Fruit fly (Drosophila melanogaster) whole organism, embryonic: ENCODE measurements around the gene L2HGDH.

Source experiments
- CG10321 ChIP-seq: fragments of 200-800 bp; sonication (Bioruptor generic); IDR thresholded peaks from 2 replicates; pipeline ENCODE4 v1.3.6; 2022; ENCODE audit warnings: missing biosample characterization, missing genetic modification characterization
- CG11247 ChIP-seq: fragments of 200-800 bp; sonication (Bioruptor generic); IDR thresholded peaks from 2 replicates; pipeline ENCODE4 v1.3.6; 2022; ENCODE audit warnings: missing biosample characterization, missing genetic modification characterization
- CG11560 ChIP-seq: fragments of 200-800 bp; sonication (Bioruptor generic); IDR thresholded peaks from 3 replicates; pipeline ENCODE4 v1.3.6; 2022; ENCODE audit warnings: missing biosample characterization, missing genetic modification characterization
- CG11695 ChIP-seq: fragments of 200-800 bp; sonication (Bioruptor generic); IDR thresholded peaks from 3 replicates; pipeline ENCODE4 v1.3.6; 2022; ENCODE audit warnings: missing biosample characterization, missing genetic modification characterization
- CG12155 ChIP-seq: fragments of 200-800 bp; sonication (Bioruptor generic); optimal IDR thresholded peaks from 3 replicates; lab custom pipeline; 2016; ENCODE audit warnings: missing biosample characterization, missing genetic modification characterization
- CG12744 ChIP-seq: fragments of 200-800 bp; sonication (Bioruptor generic); optimal IDR thresholded peaks from 2 replicates; lab custom pipeline; 2016; ENCODE audit warnings: missing biosample characterization, missing genetic modification characterization
- CG13287 ChIP-seq: fragments of 200-800 bp; sonication (Bioruptor generic); IDR thresholded peaks from 2 replicates; pipeline ENCODE4 v1.3.6; 2022; ENCODE audit warnings: missing biosample characterization, missing genetic modification characterization; ENCODE audit not compliant: partially characterized antibody
- CG14710 ChIP-seq: fragments of 200-800 bp; sonication (Bioruptor generic); optimal IDR thresholded peaks from 3 replicates; lab custom pipeline; 2019; ENCODE audit warnings: missing biosample characterization, mild to moderate bottlenecking, missing genetic modification characterization, moderate library complexity
- CG17802 ChIP-seq: fragments of 200-800 bp; sonication (Bioruptor generic); optimal IDR thresholded peaks from 2 replicates; lab custom pipeline; 2018; ENCODE audit warnings: missing biosample characterization, mild to moderate bottlenecking, missing genetic modification characterization, moderate library complexity
- CG18262 ChIP-seq: fragments of 200-800 bp; optimal IDR thresholded peaks from 3 replicates; lab custom pipeline; 2019; ENCODE audit warnings: missing biosample characterization, mild to moderate bottlenecking, missing genetic modification characterization, moderate library complexity
- CG34376 ChIP-seq: fragments of 200-800 bp; sonication (Bioruptor generic); optimal IDR thresholded peaks from 2 replicates; lab custom pipeline; 2018; ENCODE audit warnings: missing biosample characterization, mild to moderate bottlenecking, missing genetic modification characterization
- CG4328 ChIP-seq: fragments of 200-800 bp; sonication (Bioruptor generic); optimal IDR thresholded peaks from 3 replicates; lab custom pipeline; 2017; ENCODE audit warnings: missing biosample characterization, missing genetic modification reagents, missing genetic modification characterization
- CG6272 ChIP-seq: fragments of 200-800 bp; sonication (Bioruptor generic); IDR thresholded peaks from 2 replicates; pipeline ENCODE4 v1.3.6; 2022; ENCODE audit warnings: missing biosample characterization, missing genetic modification characterization
- CG6683 ChIP-seq: fragments of 200-800 bp; sonication (Bioruptor generic); optimal IDR thresholded peaks from 2 replicates; lab custom pipeline; 2017; ENCODE audit warnings: missing biosample characterization, mild to moderate bottlenecking, missing genetic modification characterization, missing genetic modification reagents
- Chrac-16 ChIP-seq: fragments of 200-800 bp; sonication (Bioruptor generic); optimal IDR thresholded peaks from 3 replicates; lab custom pipeline; 2016; ENCODE audit warnings: missing biosample characterization, missing genetic modification characterization
- CoRest ChIP-seq: fragments of 200-800 bp; sonication (Bioruptor generic); optimal IDR thresholded peaks from 3 replicates; lab custom pipeline; 2018; ENCODE audit warnings: missing biosample characterization, mild to moderate bottlenecking, missing genetic modification characterization, moderate library complexity
- Dad ChIP-seq: fragments of 200-800 bp; sonication (Bioruptor generic); optimal IDR thresholded peaks from 3 replicates; lab custom pipeline; 2016; ENCODE audit warnings: missing biosample characterization, missing genetic modification characterization
- Dp ChIP-seq: fragments of 200-800 bp; sonication (Bioruptor generic); optimal IDR thresholded peaks from 2 replicates; lab custom pipeline; 2018; ENCODE audit warnings: missing biosample characterization, mild to moderate bottlenecking, missing genetic modification characterization, moderate library complexity
- Hmr ChIP-seq: fragments of 200-800 bp; sonication (Bioruptor generic); optimal IDR thresholded peaks from 3 replicates; lab custom pipeline; 2017; ENCODE audit warnings: mild to moderate bottlenecking, missing biosample characterization, missing genetic modification reagents, missing genetic modification characterization
- Hr51 ChIP-seq, 2 experiments: fragments of 200-800 bp; sonication (Bioruptor generic); optimal IDR thresholded peaks; 2 replicates in 1 of 2; 3 replicates in 1 of 2; lab custom pipeline; 2016 to 2018; ENCODE audit warnings: missing biosample characterization in 2 of 2, missing genetic modification characterization in 2 of 2, mild to moderate bottlenecking in 1 of 2, moderate library complexity in 1 of 2
- Jarid2 ChIP-seq: fragments of 200-800 bp; sonication (Bioruptor generic); optimal IDR thresholded peaks from 3 replicates; lab custom pipeline; 2017; ENCODE audit warnings: mild to moderate bottlenecking, missing biosample characterization, missing genetic modification reagents, missing genetic modification characterization
- MBD-R2 ChIP-seq: fragments of 200-800 bp; sonication (Bioruptor generic); IDR thresholded peaks from 2 replicates; pipeline ENCODE4 v1.3.6; 2022; ENCODE audit warnings: missing biosample characterization, missing genetic modification characterization
- Mes4 ChIP-seq: fragments of 200-800 bp; sonication (Bioruptor generic); optimal IDR thresholded peaks from 2 replicates; lab custom pipeline; 2016; ENCODE audit warnings: missing biosample characterization, missing genetic modification characterization
- NFAT ChIP-seq: fragments of 200-800 bp; sonication (Bioruptor generic); IDR thresholded peaks from 2 replicates; pipeline ENCODE4 v1.3.6; 2022; ENCODE audit warnings: missing biosample characterization, missing genetic modification characterization
- Neu2 ChIP-seq: fragments of 200-800 bp; sonication (Bioruptor generic); optimal IDR thresholded peaks from 3 replicates; lab custom pipeline; 2016; ENCODE audit warnings: missing biosample characterization, missing genetic modification characterization, borderline replicate concordance
- Nf-YC ChIP-seq: fragments of 200-800 bp; optimal IDR thresholded peaks from 3 replicates; lab custom pipeline; 2019; ENCODE audit warnings: missing biosample characterization, mild to moderate bottlenecking, missing genetic modification characterization, moderate library complexity
- NfI ChIP-seq: fragments of 200-800 bp; sonication (Bioruptor generic); optimal IDR thresholded peaks from 3 replicates; lab custom pipeline; 2018; ENCODE audit warnings: missing biosample characterization, mild to moderate bottlenecking, missing genetic modification characterization, moderate library complexity
- Oaz ChIP-seq: fragments of 200-800 bp; sonication (Bioruptor generic); IDR thresholded peaks from 2 replicates; pipeline ENCODE4 v1.3.6; 2022; ENCODE audit warnings: missing biosample characterization, missing genetic modification characterization
- PHDP ChIP-seq: fragments of 200-800 bp; sonication (Bioruptor generic); optimal IDR thresholded peaks from 3 replicates; lab custom pipeline; 2018; ENCODE audit warnings: missing biosample characterization, mild to moderate bottlenecking, missing genetic modification characterization, moderate library complexity
- Vsx1 ChIP-seq: fragments of 200-800 bp; sonication (Bioruptor generic); optimal IDR thresholded peaks from 2 replicates; lab custom pipeline; 2017; ENCODE audit warnings: missing biosample characterization, mild to moderate bottlenecking, missing genetic modification characterization, missing genetic modification reagents
- abd-A ChIP-seq: fragments of 200-800 bp; sonication (Bioruptor generic); optimal IDR thresholded peaks from 3 replicates; lab custom pipeline; 2019; ENCODE audit warnings: missing biosample characterization, mild to moderate bottlenecking, missing genetic modification characterization, moderate library complexity
- aop ChIP-seq: fragments of 200-800 bp; sonication (Bioruptor generic); IDR thresholded peaks from 2 replicates; pipeline ENCODE4 v1.3.6; 2022; ENCODE audit warnings: missing biosample characterization, missing genetic modification characterization
- bab2 ChIP-seq: fragments of 200-800 bp; sonication (Bioruptor generic); optimal IDR thresholded peaks from 2 replicates; lab custom pipeline; 2016; ENCODE audit warnings: missing biosample characterization, missing genetic modification characterization
- btn ChIP-seq: fragments of 200-800 bp; sonication (Bioruptor generic); optimal IDR thresholded peaks from 2 replicates; lab custom pipeline; 2016; ENCODE audit warnings: missing biosample characterization, missing genetic modification characterization
- grau ChIP-seq: fragments of 200-800 bp; optimal IDR thresholded peaks from 3 replicates; lab custom pipeline; 2019; ENCODE audit warnings: missing biosample characterization, mild to moderate bottlenecking, missing genetic modification characterization, moderate library complexity
- grn ChIP-seq: fragments of 200-800 bp; sonication (Bioruptor generic); optimal IDR thresholded peaks from 3 replicates; lab custom pipeline; 2017; ENCODE audit warnings: missing biosample characterization, missing genetic modification characterization
- hb ChIP-seq: fragments of 200-800 bp; sonication (Bioruptor generic); IDR thresholded peaks from 3 replicates; pipeline ENCODE4 v1.3.6; 2022; ENCODE audit warnings: missing biosample characterization, missing genetic modification characterization; ENCODE audit not compliant: partially characterized antibody
- hbn ChIP-seq: fragments of 200-800 bp; sonication (Bioruptor generic); IDR thresholded peaks from 2 replicates; pipeline ENCODE4 v1.3.6; 2022; ENCODE audit warnings: missing biosample characterization, missing genetic modification characterization; ENCODE audit not compliant: partially characterized antibody
- kah ChIP-seq: fragments of 200-800 bp; sonication (Bioruptor generic); optimal IDR thresholded peaks from 2 replicates; lab custom pipeline; 2018; ENCODE audit warnings: missing biosample characterization, mild to moderate bottlenecking, missing genetic modification characterization
- knrl ChIP-seq: fragments of 200-800 bp; sonication (Bioruptor generic); IDR thresholded peaks from 3 replicates; pipeline ENCODE4 v1.3.6; 2022; ENCODE audit warnings: missing biosample characterization, missing genetic modification characterization; ENCODE audit not compliant: partially characterized antibody
- lmd ChIP-seq: fragments of 200-800 bp; sonication (Bioruptor generic); IDR thresholded peaks from 2 replicates; pipeline ENCODE4 v1.3.6; 2022; ENCODE audit warnings: missing biosample characterization, missing genetic modification characterization
- lola ChIP-seq, 3 experiments: fragments of >200 bp in 2 of 3; fragments of 200-800 bp in 1 of 3; sonication (Bioruptor generic) in 1 of 3; optimal IDR thresholded peaks; 2 replicates each; lab custom pipeline; 2017 to 2019; ENCODE audit warnings: missing biosample characterization in 3 of 3, missing genetic modification characterization in 3 of 3, mild to moderate bottlenecking in 1 of 3, moderate library complexity in 1 of 3
- nau ChIP-seq: fragments of 200-800 bp; sonication (Bioruptor generic); optimal IDR thresholded peaks from 3 replicates; lab custom pipeline; 2017; ENCODE audit warnings: missing biosample characterization, mild to moderate bottlenecking, missing genetic modification characterization, missing genetic modification reagents
- ranshi ChIP-seq: fragments of 200-800 bp; sonication (Bioruptor generic); IDR thresholded peaks from 2 replicates; pipeline ENCODE4 v1.3.6; 2022; ENCODE audit warnings: missing biosample characterization, missing genetic modification characterization
- sd ChIP-seq: fragments of 200-800 bp; sonication (Bioruptor generic); optimal IDR thresholded peaks from 3 replicates; lab custom pipeline; 2018; ENCODE audit warnings: missing biosample characterization, mild to moderate bottlenecking, missing genetic modification characterization, moderate library complexity
- so ChIP-seq: fragments of 200-800 bp; sonication (Bioruptor generic); IDR thresholded peaks from 3 replicates; pipeline ENCODE4 v1.3.6; 2022; ENCODE audit warnings: missing biosample characterization, missing genetic modification characterization
- tll ChIP-seq, 2 experiments: fragments of 200-800 bp in 1 of 2; fragments of >200 bp in 1 of 2; sonication (Bioruptor generic) in 1 of 2; optimal IDR thresholded peaks; 2 replicates each; lab custom pipeline; 2017 to 2019; ENCODE audit warnings: missing biosample characterization in 2 of 2, missing genetic modification characterization in 2 of 2, mild to moderate bottlenecking in 1 of 2, moderate library complexity in 1 of 2
- toy ChIP-seq: fragments of 200-800 bp; sonication (Bioruptor generic); IDR thresholded peaks from 2 replicates; pipeline ENCODE4 v1.3.6; 2022; ENCODE audit warnings: missing biosample characterization, missing genetic modification characterization

L2HGDH gene

DNA sequence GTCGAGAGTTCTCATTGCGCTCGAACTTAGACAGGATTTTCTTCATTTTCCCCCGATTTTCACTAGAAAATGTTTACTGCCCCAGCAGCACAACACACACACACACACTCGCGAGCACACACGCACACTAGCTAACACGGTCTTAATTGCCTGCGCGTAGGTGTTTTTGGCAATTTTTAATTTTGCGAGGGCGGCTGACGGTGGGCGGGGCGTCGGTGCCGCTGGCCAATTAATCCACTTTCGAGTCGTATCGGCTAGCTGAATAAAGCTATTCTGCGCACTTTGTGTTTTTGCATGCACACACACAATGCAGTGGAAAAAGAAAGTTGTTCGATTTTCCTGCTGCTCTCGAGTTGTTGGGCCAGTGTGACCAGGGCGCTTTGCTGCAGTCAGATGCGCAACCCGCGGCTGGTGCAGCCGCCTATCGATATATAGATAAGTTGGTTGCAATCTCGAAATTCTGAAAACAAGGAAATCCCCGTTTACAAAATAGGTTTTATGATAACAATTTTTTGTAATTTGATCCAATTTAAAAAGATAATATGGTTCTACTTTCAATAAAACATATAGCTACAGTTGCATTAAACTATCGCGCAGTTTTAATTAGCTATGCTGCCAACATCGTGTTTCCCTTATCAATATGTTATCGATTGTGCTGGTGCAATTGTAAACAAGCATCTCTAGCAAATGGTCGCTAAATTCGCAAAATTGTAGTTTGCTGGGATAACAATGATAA, 5.7 kb downstream of the L2HGDH start, which contains the start of the genes Nak and Tango6 (continued):
- TF ChIP-seq aop (GFP tag; lab: Robert Waterston, UW) (no peak), lmd (GFP tag; lab: Robert Waterston, UW) (no peak), so (GFP tag; lab: Robert Waterston, UW) (no peak), btn (GFP tag; lab: Kevin White, UChicago) (no peak), CG4328 (GFP tag; lab: Kevin White, UChicago) (no peak), CG6683 (no peak), CG6272 (GFP tag; lab: Robert Waterston, UW) (0 out of 2 replicates have a peak, but pooled peaks have one; percentile 21), CG11560 (tag; lab: Robert Waterston, UW) (no peak), Neu2 (GFP tag; lab: Kevin White, UChicago) (no peak), Dp (peak; percentile 35), hb (GFP tag; lab: Robert Waterston, UW) (peak; percentile 92), Chrac-16 (GFP tag; lab: Kevin White, UChicago) (peak; percentile 14), lola (GFP tag; optimal IDR thresholded peaks at IDR 0.05; lab: Kevin White, UChicago) (peak in 1 of 3 experiments; percentile 50), Vsx1 (peak; percentile 100), bab2 (peak; percentile 26), nau (peak; percentile 37), Hmr (peak; percentile 33), CG12744 (no peak), CG17802 (tag; lab: Kevin White, UChicago) (peak; percentile 48), CG12155 (GFP tag; lab: Kevin White, UChicago) (peak; percentile 27), NFAT (GFP tag; lab: Robert Waterston, UW) (no peak), Hr51 (GFP tag; optimal IDR thresholded peaks at IDR 0.05; lab: Kevin White, UChicago) (peak in 1 of 2 experiments; percentile 18), Dad (GFP tag; lab: Kevin White, UChicago) (peak; percentile 8), CG18262 (tag; lab: Kevin White, UChicago) (peak; percentile 32), Oaz (GFP tag; lab: Robert Waterston, UW) (no peak), Nf-YC (peak; percentile 40), CG34376 (peak; percentile 37), grau (peak; percentile 51), Jarid2 (GFP tag; lab: Kevin White, UChicago) (no peak), abd-A (tag; lab: Kevin White, UChicago) (peak; percentile 64), sd (peak; percentile 36), PHDP (tag; lab: Kevin White, UChicago) (no peak), CoRest (tag; lab: Kevin White, UChicago) (peak; percentile 65), CG11247 (GFP tag; lab: Robert Waterston, UW) (no peak), hbn (peak; percentile 90), CG14710 (tag; lab: Kevin White, UChicago) (peak; percentile 80), toy (GFP tag; lab: Robert Waterston, UW) (no peak), CG13287 (GFP tag; lab: Robert Waterston, UW) (peak; percentile 97), tll (GFP tag; optimal IDR thresholded peaks at IDR 0.05; lab: Kevin White, UChicago) (peak; percentile 49 to 87), kah (GFP tag; lab: Kevin White, UChicago) (no peak), grn (GFP tag; lab: Kevin White, UChicago) (peak; percentile 33), MBD-R2 (GFP tag; lab: Robert Waterston, UW) (peak; percentile 48; the same call in 1 of the 2 replicates), ranshi (no peak), NfI (GFP tag; lab: Kevin White, UChicago) (peak; percentile 16), CG10321 (peak; percentile 27; the same call in 1 of the 2 replicates), knrl (GFP tag; lab: Robert Waterston, UW) (peak; percentile 96), CG11695 (no peak), Mes4 (GFP tag; lab: Kevin White, UChicago) (no peak)
